Fruit fly (Drosophila melanogaster) whole organism, embryonic: Measurements from ENCODE around the gene CG44837.

Experiments used
- CG1024 ChIP-seq: fragments of 200-800 bp; sonication (Bioruptor generic); IDR thresholded peaks from 2 replicates; pipeline ENCODE4 v1.3.6; 2022; ENCODE audit warnings: missing biosample characterization, missing genetic modification characterization
- CG10321 ChIP-seq: fragments of 200-800 bp; sonication (Bioruptor generic); IDR thresholded peaks from 2 replicates; pipeline ENCODE4 v1.3.6; 2022; ENCODE audit warnings: missing biosample characterization, missing genetic modification characterization
- CG11504 ChIP-seq: fragments of 200-800 bp; sonication (Bioruptor generic); optimal IDR thresholded peaks from 3 replicates; lab custom pipeline; 2019; ENCODE audit warnings: missing biosample characterization, mild to moderate bottlenecking, missing genetic modification characterization, moderate library complexity
- CG11695 ChIP-seq: fragments of 200-800 bp; sonication (Bioruptor generic); IDR thresholded peaks from 3 replicates; pipeline ENCODE4 v1.3.6; 2022; ENCODE audit warnings: missing biosample characterization, missing genetic modification characterization
- CG11696 ChIP-seq: fragments of 200-800 bp; sonication (Bioruptor generic); IDR thresholded peaks from 2 replicates; pipeline ENCODE4 v1.3.6; 2022; ENCODE audit warnings: missing biosample characterization, missing genetic modification characterization
- CG12769 ChIP-seq: fragments of 200-800 bp; sonication (Bioruptor generic); optimal IDR thresholded peaks from 2 replicates; lab custom pipeline; 2019; ENCODE audit warnings: missing biosample characterization, mild to moderate bottlenecking, missing genetic modification characterization, moderate library complexity
- CG13424 ChIP-seq: fragments of 200-800 bp; sonication (Bioruptor generic); optimal IDR thresholded peaks from 2 replicates; lab custom pipeline; 2019; ENCODE audit warnings: missing biosample characterization, mild to moderate bottlenecking, missing genetic modification characterization, moderate library complexity
- CG14965 ChIP-seq: fragments of 200-800 bp; sonication (Bioruptor generic); optimal IDR thresholded peaks from 2 replicates; lab custom pipeline; 2016; ENCODE audit warnings: missing biosample characterization, missing genetic modification characterization, borderline replicate concordance
- CG15269 ChIP-seq: fragments of 200-800 bp; sonication (Bioruptor generic); optimal IDR thresholded peaks from 2 replicates; lab custom pipeline; 2018; ENCODE audit warnings: missing biosample characterization, mild to moderate bottlenecking, missing genetic modification characterization, moderate library complexity
- CG15601 ChIP-seq: fragments of 200-800 bp; sonication (Bioruptor generic); optimal IDR thresholded peaks from 3 replicates; lab custom pipeline; 2019; ENCODE audit warnings: missing biosample characterization, mild to moderate bottlenecking, missing genetic modification characterization, moderate library complexity
- CG17186 ChIP-seq: fragments of 200-800 bp; sonication (Bioruptor generic); optimal IDR thresholded peaks from 3 replicates; lab custom pipeline; 2017; ENCODE audit warnings: missing biosample characterization, missing genetic modification reagents, missing genetic modification characterization
- CG17802 ChIP-seq: fragments of 200-800 bp; sonication (Bioruptor generic); optimal IDR thresholded peaks from 2 replicates; lab custom pipeline; 2018; ENCODE audit warnings: missing biosample characterization, mild to moderate bottlenecking, missing genetic modification characterization, moderate library complexity
- CG18599 ChIP-seq: fragments of 200-800 bp; sonication (Bioruptor generic); optimal IDR thresholded peaks from 3 replicates; lab custom pipeline; 2017; ENCODE audit warnings: missing biosample characterization, missing genetic modification characterization, mild to moderate bottlenecking, moderate library complexity, missing genetic modification reagents
- CG2120 ChIP-seq: fragments of 200-800 bp; sonication (Bioruptor generic); optimal IDR thresholded peaks from 3 replicates; lab custom pipeline; 2016; ENCODE audit warnings: missing biosample characterization, missing genetic modification characterization
- CG2712 ChIP-seq: fragments of 200-800 bp; optimal IDR thresholded peaks from 3 replicates; lab custom pipeline; 2019; ENCODE audit warnings: missing biosample characterization, mild to moderate bottlenecking, missing genetic modification characterization, moderate library complexity
- CG30431 ChIP-seq: fragments of 200-800 bp; sonication (Bioruptor generic); optimal IDR thresholded peaks from 2 replicates; lab custom pipeline; 2017; ENCODE audit warnings: missing biosample characterization, missing genetic modification characterization
- CG3281 ChIP-seq: fragments of 200-800 bp; sonication (Bioruptor generic); optimal IDR thresholded peaks from 3 replicates; lab custom pipeline; 2017; ENCODE audit warnings: missing biosample characterization, mild to moderate bottlenecking, missing genetic modification characterization
- CG6854 ChIP-seq: fragments of 200-800 bp; sonication (Bioruptor generic); optimal IDR thresholded peaks from 3 replicates; lab custom pipeline; 2017; ENCODE audit warnings: missing biosample characterization, mild to moderate bottlenecking, missing genetic modification characterization
- CG9437 ChIP-seq: fragments of 200-800 bp; sonication (Bioruptor generic); optimal IDR thresholded peaks from 2 replicates; lab custom pipeline; 2018; ENCODE audit warnings: missing biosample characterization, mild to moderate bottlenecking, missing genetic modification characterization
- CTCF ChIP-seq: fragments of 200-800 bp; sonication (Bioruptor generic); optimal IDR thresholded peaks from 2 replicates; lab custom pipeline; 2017; ENCODE audit warnings: missing biosample characterization, mild to moderate bottlenecking, missing genetic modification characterization, moderate library complexity
- ERR ChIP-seq: fragments of 200-800 bp; sonication (Bioruptor generic); optimal IDR thresholded peaks from 2 replicates; lab custom pipeline; 2016; ENCODE audit warnings: missing biosample characterization, missing genetic modification characterization
- Fer1 ChIP-seq: fragments of 200-800 bp; sonication (Bioruptor generic); optimal IDR thresholded peaks from 2 replicates; lab custom pipeline; 2017; ENCODE audit warnings: missing biosample characterization, mild to moderate bottlenecking, missing genetic modification characterization
- H15 ChIP-seq: fragments of 200-800 bp; sonication (Bioruptor generic); IDR thresholded peaks from 3 replicates; pipeline ENCODE4 v1.3.6; 2022; ENCODE audit warnings: missing biosample characterization, missing genetic modification characterization
- Hmr ChIP-seq: fragments of 200-800 bp; sonication (Bioruptor generic); optimal IDR thresholded peaks from 3 replicates; lab custom pipeline; 2017; ENCODE audit warnings: mild to moderate bottlenecking, missing biosample characterization, missing genetic modification reagents, missing genetic modification characterization
- MTF-1 ChIP-seq: fragments of 200-800 bp; sonication (Bioruptor generic); optimal IDR thresholded peaks from 2 replicates; lab custom pipeline; 2018; ENCODE audit warnings: missing biosample characterization, mild to moderate bottlenecking, missing genetic modification characterization, borderline replicate concordance
- Med ChIP-seq: fragments of 200-800 bp; sonication (Bioruptor generic); peaks from one replicate; lab custom pipeline; 2016; ENCODE audit warnings: missing biosample characterization, missing genetic modification characterization, mild to moderate bottlenecking, inconsistent platforms, moderate library complexity
- Myb ChIP-seq: fragments of 200-800 bp; sonication (Bioruptor generic); optimal IDR thresholded peaks from 2 replicates; lab custom pipeline; 2016; ENCODE audit warnings: missing biosample characterization, missing genetic modification characterization
- Oli ChIP-seq: fragments of 200-800 bp; sonication (Bioruptor generic); optimal IDR thresholded peaks from 2 replicates; lab custom pipeline; 2018; ENCODE audit warnings: missing biosample characterization, mild to moderate bottlenecking, missing genetic modification characterization, moderate library complexity
- Ptx1 ChIP-seq: fragments of 200-800 bp; sonication (Bioruptor generic); IDR thresholded peaks from 2 replicates; pipeline ENCODE4 v1.3.6; 2022; ENCODE audit warnings: missing biosample characterization, missing genetic modification characterization
- Rx ChIP-seq: fragments of 200-800 bp; sonication (Bioruptor generic); IDR thresholded peaks from 2 replicates; pipeline ENCODE4 v1.3.6; 2022; ENCODE audit warnings: missing biosample characterization, missing genetic modification characterization
- Sox100B ChIP-seq: fragments of 200-800 bp; sonication (Bioruptor generic); optimal IDR thresholded peaks from 3 replicates; lab custom pipeline; 2018; ENCODE audit warnings: missing biosample characterization, mild to moderate bottlenecking, missing genetic modification characterization
- Sox102F ChIP-seq: fragments of 200-800 bp; sonication (Bioruptor generic); optimal IDR thresholded peaks from 2 replicates; lab custom pipeline; 2018; ENCODE audit warnings: missing biosample characterization, mild to moderate bottlenecking, missing genetic modification characterization, moderate library complexity
- Usf ChIP-seq: fragments of 200-800 bp; sonication (Bioruptor generic); optimal IDR thresholded peaks from 2 replicates; lab custom pipeline; 2017; ENCODE audit warnings: missing genotype, missing biosample characterization, missing genetic modification characterization
- ac ChIP-seq: fragments of 200-800 bp; sonication (Bioruptor generic); optimal IDR thresholded peaks from 3 replicates; lab custom pipeline; 2017; ENCODE audit warnings: missing biosample characterization, mild to moderate bottlenecking, missing genetic modification characterization
- ci ChIP-seq: fragments of 200-800 bp; sonication (Bioruptor generic); IDR thresholded peaks from 3 replicates; pipeline ENCODE4 v1.3.6; 2022; ENCODE audit warnings: missing biosample characterization, missing genetic modification characterization
- crc ChIP-seq: fragments of 200-800 bp; sonication (Bioruptor generic); optimal IDR thresholded peaks from 2 replicates; lab custom pipeline; 2016; ENCODE audit warnings: missing biosample characterization, missing genetic modification characterization
- ftz-f1 ChIP-seq: fragments of 200-800 bp; sonication (Bioruptor generic); optimal IDR thresholded peaks from 2 replicates; lab custom pipeline; 2016; ENCODE audit warnings: missing biosample characterization, missing genetic modification characterization
- lmd ChIP-seq: fragments of 200-800 bp; sonication (Bioruptor generic); IDR thresholded peaks from 2 replicates; pipeline ENCODE4 v1.3.6; 2022; ENCODE audit warnings: missing biosample characterization, missing genetic modification characterization
- lov ChIP-seq, 2 experiments: fragments of 200-800 bp in 1 of 2; fragments of >200 bp in 1 of 2; sonication (Bioruptor generic) in 1 of 2; IDR thresholded peaks in 1 of 2; optimal IDR thresholded peaks in 1 of 2; 2 replicates in 1 of 2; 3 replicates in 1 of 2; pipeline versions ENCODE4 v1.3.6 to Lab custom; 2017 to 2022; ENCODE audit warnings: missing biosample characterization in 1 of 2, missing genetic modification characterization in 1 of 2
- onecut ChIP-seq: fragments of 200-800 bp; sonication (Bioruptor generic); IDR thresholded peaks from 2 replicates; pipeline ENCODE4 v1.3.6; 2022; ENCODE audit warnings: missing biosample characterization, missing genetic modification characterization
- prd ChIP-seq, 3 experiments: fragments of >200 bp in 2 of 3; fragments of 200-800 bp in 1 of 3; sonication (Bioruptor generic) in 1 of 3; optimal IDR thresholded peaks in 2 of 3; IDR thresholded peaks in 1 of 3; 2 replicates in 2 of 3; 3 replicates in 1 of 3; pipeline versions ENCODE4 v1.3.6 to Lab custom; 2017 to 2022; ENCODE audit warnings: missing biosample characterization in 1 of 3, missing genetic modification characterization in 1 of 3
- tio ChIP-seq: fragments of 200-800 bp; sonication (Bioruptor generic); optimal IDR thresholded peaks from 2 replicates; lab custom pipeline; 2017; ENCODE audit warnings: missing biosample characterization, missing genetic modification characterization, inconsistent platforms

CG44837 gene

DNA sequence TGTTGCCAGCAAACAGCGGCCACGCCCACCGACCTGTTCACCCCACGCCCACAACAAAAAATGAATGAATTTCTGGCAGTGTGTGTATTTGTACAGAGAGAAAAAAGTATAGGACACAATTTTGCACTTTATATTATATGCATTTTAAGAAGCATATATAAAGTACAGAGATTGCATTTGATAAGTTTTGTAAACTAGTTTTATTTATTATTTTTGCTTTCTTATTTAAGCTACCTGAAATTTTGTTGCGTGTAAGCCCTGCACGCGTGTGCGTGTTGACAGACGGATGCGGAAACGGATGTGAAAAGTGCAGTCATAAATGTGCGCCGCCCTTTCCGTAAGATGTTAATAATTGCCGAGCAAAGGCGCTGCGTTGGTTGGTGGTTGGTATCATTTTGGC is 41.9 kb downstream of the CG44837 start (continued):
- TF ChIP-seq ERR (GFP tag; lab: Kevin White, UChicago) = no peak
- TF ChIP-seq CG11696 (GFP tag; lab: Robert Waterston, UW) = no peak
- no peak for TF ChIP-seq CG10321 (GFP tag; lab: Robert Waterston, UW)
- TF ChIP-seq Ptx1 (GFP tag; lab: Robert Waterston, UW) = peak; percentile 52; the same call in 1 of the 2 replicates
- no peak for TF ChIP-seq CG2712 (tag; lab: Kevin White, UChicago)
- no peak for TF ChIP-seq Myb (GFP tag; lab: Kevin White, UChicago)
- no peak for TF ChIP-seq CG17186
- no peak for TF ChIP-seq tio
- peak; percentile 29 for TF ChIP-seq Fer1 (GFP tag; lab: Kevin White, UChicago)
- no peak for TF ChIP-seq CG17802
- peak; percentile 23 for TF ChIP-seq CG2120
- TF ChIP-seq CG15601 = no peak
- peak; percentile 3 for TF ChIP-seq Sox100B (GFP tag; lab: Kevin White, UChicago)
- no peak for TF ChIP-seq MTF-1 (GFP tag; lab: Kevin White, UChicago)
- no peak for TF ChIP-seq Rx (GFP tag; lab: Robert Waterston, UW)
- peak; percentile 57 for TF ChIP-seq CG11504 (tag; lab: Kevin White, UChicago)
- no peak for TF ChIP-seq CG12769 (tag; lab: Kevin White, UChicago)
- peak; percentile 12; the same call in 1 of the 2 replicates for TF ChIP-seq CG1024
- no peak for TF ChIP-seq CG13424 (tag; lab: Kevin White, UChicago)
- no peak for TF ChIP-seq ftz-f1 (GFP tag; lab: Kevin White, UChicago)
- no peak for TF ChIP-seq Oli
- TF ChIP-seq CG15269 (tag; lab: Kevin White, UChicago) = peak; percentile 2
- peak; percentile 37 for TF ChIP-seq Sox102F
- TF ChIP-seq CG30431 = no peak
- TF ChIP-seq crc (GFP tag; lab: Kevin White, UChicago) = no peak
- 0 out of 2 replicates have a peak, but pooled peaks have one; percentile 5 for TF ChIP-seq lmd (GFP tag; lab: Robert Waterston, UW)
- 0 out of 3 replicates have a peak, but pooled peaks have one; percentile 30 for TF ChIP-seq H15
- no peak for TF ChIP-seq CG9437 (GFP tag; lab: Kevin White, UChicago)
- peak; percentile 35 for TF ChIP-seq Hmr (GFP tag; lab: Kevin White, UChicago)
- peak; percentile 30 for TF ChIP-seq CG3281 (GFP tag; lab: Kevin White, UChicago)
- no peak for TF ChIP-seq Usf (GFP tag; lab: Kevin White, UChicago)
- TF ChIP-seq onecut (GFP tag; lab: Robert Waterston, UW) = no peak
- TF ChIP-seq CG18599 (GFP tag; lab: Kevin White, UChicago) = peak; percentile 59
- TF ChIP-seq CG6854 (GFP tag; lab: Kevin White, UChicago) = no peak
- no peak for TF ChIP-seq CG11695 (GFP tag; lab: Robert Waterston, UW)
- no peak for TF ChIP-seq Med (GFP tag; lab: Kevin White, UChicago)
- TF ChIP-seq, all 482 proteins: peak for 36

DNA sequence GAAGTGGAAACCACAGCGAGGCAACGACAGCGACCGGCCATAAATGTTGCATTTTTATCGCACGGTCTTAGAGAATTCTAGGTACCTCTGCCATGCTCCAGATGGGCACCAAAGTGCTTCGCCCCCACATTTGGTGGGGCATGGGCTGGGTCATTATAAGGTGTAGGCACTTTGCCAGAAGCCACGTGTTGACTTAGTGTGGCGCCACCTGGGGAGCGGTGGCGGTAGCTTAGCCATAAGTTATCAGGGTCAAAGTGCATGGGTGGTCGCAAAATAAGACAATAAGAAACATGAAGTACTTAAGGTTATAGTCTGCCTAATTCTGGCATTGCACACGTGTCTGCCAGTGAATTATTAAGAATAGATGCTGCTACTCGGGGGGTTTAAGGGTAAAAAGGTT is 45.9 kb downstream of the CG44837 start:
- no peak for TF ChIP-seq prd (optimal IDR thresholded peaks at IDR 0.05; lab: Kevin White, UChicago)
- peak; percentile 22; the same call in 1 of the 3 replicates for TF ChIP-seq prd (GFP tag; IDR thresholded peaks at IDR 0.05; lab: Robert Waterston, UW)
- no peak for TF ChIP-seq Rx (GFP tag; lab: Robert Waterston, UW)
- no peak for TF ChIP-seq lov (optimal IDR thresholded peaks at IDR 0.05; lab: Kevin White, UChicago)
- TF ChIP-seq lov (GFP tag; IDR thresholded peaks at IDR 0.05; lab: Robert Waterston, UW) = 0 out of 3 replicates have a peak, but pooled peaks have one; percentile 45
- 0 out of 3 replicates have a peak, but pooled peaks have one; percentile 23 for TF ChIP-seq ci (GFP tag; lab: Robert Waterston, UW)
- TF ChIP-seq CTCF = peak; percentile 85
- peak; percentile 84 for TF ChIP-seq CG14965 (GFP tag; lab: Kevin White, UChicago)
- no peak for TF ChIP-seq ac (GFP tag; lab: Kevin White, UChicago)
- TF ChIP-seq, all 482 proteins: peak for 5
